Fruit fly (Drosophila melanogaster): Measurements from ENCODE around the gene CG43373.
A peak's percentile ranks its signal among the peaks of the same experiment; 100 is the strongest.

CG43373 gene

dm6 chr3L:16490583-16490880 is 52.6 kb downstream of the CG43373 start (continued):
- TF ChIP-seq prd (optimal IDR thresholded peaks at IDR 0.05) (no peak), prd (GFP tag; IDR thresholded peaks at IDR 0.05) (peak; percentile 47; the same call in 1 of the 3 replicates), ap (GFP tag; IDR thresholded peaks at IDR 0.05) (no peak), Sox100B (GFP tag; optimal IDR thresholded peaks at IDR 0.05) (no peak), aop (GFP tag; IDR thresholded peaks at IDR 0.05) (no peak), Mrtf (GFP tag; IDR thresholded peaks at IDR 0.05) (no peak), CG4404 (GFP tag; IDR thresholded peaks at IDR 0.05) (no peak), Lim3 (GFP tag; IDR thresholded peaks at IDR 0.05) (no peak), CG6813 (GFP tag; optimal IDR thresholded peaks at IDR 0.05) (no peak), Drgx (GFP tag; IDR thresholded peaks at IDR 0.05) (0 out of 2 replicates have a peak, but pooled peaks have one; percentile 16), Jarid2 (GFP tag; optimal IDR thresholded peaks at IDR 0.05) (no peak), caup (GFP tag; optimal IDR thresholded peaks at IDR 0.05; ENCODE audit: severe bottlenecking) (no peak), tna (GFP tag; IDR thresholded peaks at IDR 0.05; ENCODE audit: partially characterized antibody) (no peak), CG31224 (GFP tag; IDR thresholded peaks at IDR 0.05) (no peak), CG6272 (GFP tag; IDR thresholded peaks at IDR 0.05) (no peak), seq (GFP tag; IDR thresholded peaks at IDR 0.05) (no peak), CG9437 (GFP tag; optimal IDR thresholded peaks at IDR 0.05) (no peak), Stat92E (GFP tag; optimal IDR thresholded peaks at IDR 0.05) (no peak), ind (GFP tag; optimal IDR thresholded peaks at IDR 0.05) (no peak), CG4328 (GFP tag; optimal IDR thresholded peaks at IDR 0.05) (no peak), CG12219 (GFP tag; optimal IDR thresholded peaks at IDR 0.05) (no peak)

- TF ChIP-seq corto (GFP tag; optimal IDR thresholded peaks at IDR 0.05) (peak; percentile 42), HLH4C (GFP tag; IDR thresholded peaks at IDR 0.05; ENCODE audit: partially characterized antibody) (no peak), Med (GFP tag) (peak; percentile 42), D (optimal IDR thresholded peaks at IDR 0.05) (peak; percentile 53), D (GFP tag; optimal IDR thresholded peaks at IDR 0.05) (no peak), Mad (GFP tag; optimal IDR thresholded peaks at IDR 0.05) (no peak), Ets65A (GFP tag) (peak; percentile 50)
Observed at dm6 chr3L:16489822-16490582, 53.2 kb downstream of the CG43373 start.

DNA sequence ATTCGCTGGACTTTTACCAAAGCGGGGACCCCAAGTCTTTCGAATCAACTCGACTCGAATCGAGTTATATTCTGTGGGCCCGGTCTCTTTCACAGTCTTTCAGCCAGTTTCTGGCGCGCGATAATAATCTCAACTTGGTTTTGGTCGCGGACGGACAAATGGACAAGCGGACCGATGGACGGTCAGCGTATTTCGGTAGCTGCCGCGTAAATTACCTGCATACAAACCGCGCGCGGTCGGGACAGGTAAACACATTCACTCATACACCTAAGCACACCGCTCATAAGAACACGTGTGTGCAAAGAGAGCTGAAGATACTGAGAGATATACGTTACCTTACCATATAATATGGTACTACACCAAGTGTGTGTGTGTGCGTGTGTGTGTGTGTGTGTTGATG is 53.9 kb downstream of the CG43373 start:
- TF ChIP-seq CG18011 (GFP tag; optimal IDR thresholded peaks at IDR 0.05) (no peak), ash1 (GFP tag; optimal IDR thresholded peaks at IDR 0.05) (no peak), ci (GFP tag; IDR thresholded peaks at IDR 0.05) (0 out of 3 replicates have a peak, but pooled peaks have one; percentile 44), dmrt11E (tag; optimal IDR thresholded peaks at IDR 0.05) (no peak), onecut (GFP tag; IDR thresholded peaks at IDR 0.05) (no peak), Mrtf (GFP tag; IDR thresholded peaks at IDR 0.05) (no peak), YL-1 (GFP tag; optimal IDR thresholded peaks at IDR 0.05) (no peak), run (tag; optimal IDR thresholded peaks at IDR 0.05) (peak; percentile 75), chm (GFP tag; IDR thresholded peaks at IDR 0.05) (0 out of 2 replicates have a peak, but pooled peaks have one; percentile 14), Spps (tag; optimal IDR thresholded peaks at IDR 0.05) (no peak), crol (GFP tag; IDR thresholded peaks at IDR 0.05) (peak; percentile 50; the same call in 1 of the 2 replicates), tx (GFP tag; optimal IDR thresholded peaks at IDR 0.05) (no peak), Tbp (GFP tag; optimal IDR thresholded peaks at IDR 0.05) (no peak), CG15011 (GFP tag; optimal IDR thresholded peaks at IDR 0.05) (no peak), sd (tag; optimal IDR thresholded peaks at IDR 0.05) (peak; percentile 4), CG7786 (GFP tag; optimal IDR thresholded peaks at IDR 0.05) (no peak), cg (GFP tag; optimal IDR thresholded peaks at IDR 0.05) (peak; percentile 82), CG3281 (GFP tag; optimal IDR thresholded peaks at IDR 0.05) (no peak), Dek (tag; optimal IDR thresholded peaks at IDR 0.05) (no peak), D (optimal IDR thresholded peaks at IDR 0.05) (peak; percentile 37), D (GFP tag; optimal IDR thresholded peaks at IDR 0.05) (no peak), HLH3B (GFP tag; IDR thresholded peaks at IDR 0.05) (no peak), gfzf (GFP tag; optimal IDR thresholded peaks at IDR 0.05) (no peak), esg (GFP tag; conservative IDR thresholded peaks at IDR 0.05) (no peak), tna (GFP tag; IDR thresholded peaks at IDR 0.05; ENCODE audit: partially characterized antibody) (no peak)
